Worm (Caenorhabditis elegans): Measurements from ENCODE around the gene lin-13.

- no peak for TF ChIP-seq skn-1 (tag; optimal IDR thresholded peaks at IDR 0.05)
- TF ChIP-seq nhr-77 (tag; optimal IDR thresholded peaks at IDR 0.05): no peak
- no peak for TF ChIP-seq lin-15B (tag; optimal IDR thresholded peaks at IDR 0.05)
- TF ChIP-seq unc-62 (GFP tag; optimal IDR thresholded peaks at IDR 0.05): no peak
- TF ChIP-seq tbx-2 (tag; optimal IDR thresholded peaks at IDR 0.05): no peak
- peak; percentile 55 for TF ChIP-seq nfya-1 (tag; optimal IDR thresholded peaks at IDR 0.05; ENCODE audit: insufficient read depth)
- no peak for TF ChIP-seq ama-1 (optimal IDR thresholded peaks at IDR 0.05)
Measured at ce11 chrIII:7724433-7724832, 15.1 kb upstream of the lin-13 start.
